Worm (Caenorhabditis elegans) whole organism, L4 larva: ENCODE measurements around the gene F38B6.2.
A peak's percentile ranks its signal among the peaks of the same experiment; 100 is the strongest.

Experiments
- F10B5.3 ChIP-seq: sonication (generic microtip); optimal IDR thresholded peaks from 2 replicates; lab custom pipeline; 2016; ENCODE audit warnings: mild to moderate bottlenecking, missing genetic modification characterization, missing compliant biosample characterization
- F37D6.2 ChIP-seq: sonication (generic microtip); optimal IDR thresholded peaks from 2 replicates; lab custom pipeline; 2016; ENCODE audit warnings: mild to moderate bottlenecking, missing genetic modification characterization, missing compliant biosample characterization
- T20F7.1 ChIP-seq: fragments of 200-800 bp; sonication (Bioruptor generic); optimal IDR thresholded peaks from 2 replicates; lab custom pipeline; 2018; ENCODE audit warnings: mild to moderate bottlenecking, missing genetic modification characterization, missing compliant biosample characterization
- T26A8.4 ChIP-seq: fragments of 200-800 bp; sonication (Bioruptor generic); IDR thresholded peaks from 2 replicates; pipeline ENCODE4 v1.3.6; 2022; ENCODE audit warnings: missing genetic modification characterization, missing compliant biosample characterization
- Y48G9A.11 ChIP-seq: fragments of 200-800 bp; sonication (Bioruptor generic); IDR thresholded peaks from 2 replicates; pipeline ENCODE4 v1.3.6; 2022; ENCODE audit warnings: missing genetic modification reagents, missing genetic modification characterization, missing compliant biosample characterization
- Y75B8A.6 ChIP-seq: fragments of 200-800 bp; sonication (Bioruptor generic); IDR thresholded peaks from 2 replicates; pipeline ENCODE4 v1.3.6; 2022; ENCODE audit warnings: missing genetic modification reagents, missing genetic modification characterization, missing compliant biosample characterization
- ZK337.2 ChIP-seq: fragments of 200-800 bp; sonication (Bioruptor generic); IDR thresholded peaks from 2 replicates; pipeline ENCODE4 v1.3.6; 2022; ENCODE audit warnings: missing genetic modification reagents, missing genetic modification characterization, missing compliant biosample characterization
- aha-1 ChIP-seq: fragments of 150-350 bp; peaks from one replicate; lab custom pipeline; 2014; ENCODE audit warnings: missing biosample characterization, missing genetic modification characterization
- arid-1 ChIP-seq: fragments of 200-800 bp; sonication (Bioruptor generic); conservative IDR thresholded peaks from 2 replicates; pipeline ENCODE4 v1.3.6; 2022; ENCODE audit warnings: missing genetic modification reagents, missing genetic modification characterization, missing compliant biosample characterization
- attf-4 ChIP-seq: sonication (generic microtip); optimal IDR thresholded peaks from 3 replicates; lab custom pipeline; 2017; ENCODE audit warnings: missing biosample characterization, missing genetic modification characterization
- daf-12 ChIP-seq: fragments of 150-350 bp; optimal IDR thresholded peaks from 2 replicates; lab custom pipeline; 2014; ENCODE audit warnings: missing biosample characterization, missing genetic modification reagents, missing genetic modification characterization
- daf-16 ChIP-seq, 3 experiments: sonication (generic microtip); optimal IDR thresholded peaks; 2 replicates each; lab custom pipeline; 2016 to 2017; ENCODE audit warnings: missing genetic modification characterization in 3 of 3, missing genetic modification reagents in 3 of 3, mild to moderate bottlenecking in 2 of 3, missing compliant biosample characterization in 2 of 3, missing biosample characterization in 1 of 3, moderate library complexity in 1 of 3
- daf-19 ChIP-seq: fragments of 200-800 bp; sonication (Bioruptor generic); conservative IDR thresholded peaks from 2 replicates; pipeline ENCODE4 v1.3.6; 2022; ENCODE audit warnings: missing genetic modification characterization, missing compliant biosample characterization
- dmd-6 ChIP-seq: fragments of 200-800 bp; sonication (Bioruptor generic); IDR thresholded peaks from 2 replicates; pipeline ENCODE4 v1.3.6; 2022; ENCODE audit warnings: missing genetic modification reagents, missing genetic modification characterization, missing compliant biosample characterization
- duxl-1 ChIP-seq: sonication (generic microtip); optimal IDR thresholded peaks from 2 replicates; lab custom pipeline; 2016; ENCODE audit warnings: mild to moderate bottlenecking, missing genetic modification characterization, moderate library complexity, missing compliant biosample characterization; ENCODE audit not compliant: poor library complexity
- egl-43 ChIP-seq: fragments of 200-800 bp; sonication (Bioruptor generic); IDR thresholded peaks from 2 replicates; pipeline ENCODE4 v1.3.6; 2022; ENCODE audit warnings: missing genetic modification reagents, missing genetic modification characterization, missing compliant biosample characterization
- hif-1 ChIP-seq, 2 experiments: sonication (generic microtip); optimal IDR thresholded peaks; 2 replicates each; lab custom pipeline; 2016 to 2017; ENCODE audit warnings: missing compliant biosample characterization in 2 of 2, missing genetic modification characterization in 2 of 2, missing genetic modification reagents in 2 of 2, missing genotype in 2 of 2, mild to moderate bottlenecking in 1 of 2
- hlh-11 ChIP-seq: fragments of 200-800 bp; sonication (Bioruptor generic); optimal IDR thresholded peaks from 2 replicates; lab custom pipeline; 2018; ENCODE audit warnings: mild to moderate bottlenecking, missing genetic modification characterization, missing compliant biosample characterization
- hlh-30 ChIP-seq: sonication (generic microtip); optimal IDR thresholded peaks from 2 replicates; lab custom pipeline; 2017; ENCODE audit warnings: antibody characterized with exemption, mild to moderate bottlenecking, missing genetic modification characterization, missing compliant biosample characterization; ENCODE audit not compliant: insufficient read depth
- hmg-1.1 ChIP-seq: fragments of 200-800 bp; sonication (Bioruptor generic); IDR thresholded peaks from 2 replicates; pipeline ENCODE4 v1.3.6; 2022; ENCODE audit warnings: missing genetic modification reagents, missing genetic modification characterization, missing compliant biosample characterization
- jun-1 ChIP-seq: fragments of 150-350 bp; optimal IDR thresholded peaks from 2 replicates; lab custom pipeline; 2014; ENCODE audit warnings: missing biosample characterization, missing genetic modification reagents, missing genetic modification characterization
- lim-7 ChIP-seq: fragments of 200-800 bp; sonication (Bioruptor generic); IDR thresholded peaks from 2 replicates; pipeline ENCODE4 v1.3.6; 2022; ENCODE audit warnings: missing genetic modification characterization, missing compliant biosample characterization
- lin-13 ChIP-seq: fragments of 150-350 bp; optimal IDR thresholded peaks from 2 replicates; lab custom pipeline; 2014; ENCODE audit warnings: missing biosample characterization, missing genetic modification reagents, missing genetic modification characterization
- lin-38 ChIP-seq: fragments of 200-800 bp; sonication (Bioruptor generic); IDR thresholded peaks from 2 replicates; pipeline ENCODE4 v1.3.6; 2022; ENCODE audit warnings: missing genetic modification reagents, missing genetic modification characterization, missing compliant biosample characterization
- lir-3 ChIP-seq: sonication (generic microtip); optimal IDR thresholded peaks from 2 replicates; lab custom pipeline; 2016; ENCODE audit warnings: mild to moderate bottlenecking, missing genetic modification characterization, missing compliant biosample characterization
- lsy-2 ChIP-seq, 2 experiments: fragments of 150-350 bp in 1 of 2; sonication (generic microtip) in 1 of 2; optimal IDR thresholded peaks; 2 replicates each; lab custom pipeline; 2014 to 2017; ENCODE audit warnings: missing biosample characterization in 2 of 2, missing genetic modification characterization in 2 of 2
- madf-9 ChIP-seq: fragments of 200-800 bp; sonication (Bioruptor generic); conservative IDR thresholded peaks from 2 replicates; pipeline ENCODE4 v1.3.6; 2022; ENCODE audit warnings: missing genetic modification reagents, missing genetic modification characterization, missing compliant biosample characterization
- mdl-1 ChIP-seq, 2 experiments: fragments of 150-350 bp in 1 of 2; sonication (generic microtip) in 1 of 2; optimal IDR thresholded peaks; 2 replicates each; lab custom pipeline; 2014 to 2017; ENCODE audit warnings: missing biosample characterization in 2 of 2, missing genetic modification characterization in 2 of 2
- mdt-29 ChIP-seq: fragments of 200-800 bp; sonication (Bioruptor generic); IDR thresholded peaks from 2 replicates; pipeline ENCODE4 v1.3.6; 2022; ENCODE audit warnings: missing genetic modification reagents, missing genetic modification characterization, missing compliant biosample characterization
- mes-2 ChIP-seq: sonication (generic microtip); optimal IDR thresholded peaks from 2 replicates; lab custom pipeline; 2016; ENCODE audit warnings: missing genotype, mild to moderate bottlenecking, missing genetic modification characterization, missing compliant biosample characterization; ENCODE audit not compliant: poor library complexity, severe bottlenecking
- mxl-2 ChIP-seq: fragments of 200-800 bp; sonication (Bioruptor generic); conservative IDR thresholded peaks from 2 replicates; pipeline ENCODE4 v1.3.6; 2022; ENCODE audit warnings: missing genetic modification reagents, missing genetic modification characterization, missing compliant biosample characterization
- mxl-3 ChIP-seq: fragments of 200-800 bp; sonication (Bioruptor generic); optimal IDR thresholded peaks from 2 replicates; lab custom pipeline; 2018; ENCODE audit warnings: mild to moderate bottlenecking, missing genetic modification characterization, missing compliant biosample characterization
- nhr-11 ChIP-seq: fragments of 150-350 bp; optimal IDR thresholded peaks from 2 replicates; lab custom pipeline; 2014; ENCODE audit warnings: missing biosample characterization, missing genetic modification characterization
- nhr-28 ChIP-seq: fragments of 150-350 bp; optimal IDR thresholded peaks from 2 replicates; lab custom pipeline; 2014; ENCODE audit warnings: missing biosample characterization, missing genetic modification characterization
- nhr-48 ChIP-seq: sonication (generic microtip); optimal IDR thresholded peaks from 2 replicates; lab custom pipeline; 2016; ENCODE audit warnings: mild to moderate bottlenecking, missing genetic modification characterization, missing compliant biosample characterization
- nhr-6 ChIP-seq: fragments of 150-350 bp; optimal IDR thresholded peaks from 2 replicates; lab custom pipeline; 2014; ENCODE audit warnings: missing biosample characterization, missing genetic modification characterization
- nhr-77 ChIP-seq: fragments of 150-350 bp; optimal IDR thresholded peaks from 2 replicates; lab custom pipeline; 2014; ENCODE audit warnings: missing biosample characterization, missing genetic modification characterization
- php-3 ChIP-seq: fragments of 200-800 bp; sonication (Bioruptor generic); IDR thresholded peaks from 2 replicates; pipeline ENCODE4 v1.3.6; 2022; ENCODE audit warnings: missing genetic modification reagents, missing genetic modification characterization, missing compliant biosample characterization
- pqm-1 ChIP-seq: sonication (generic microtip); optimal IDR thresholded peaks from 2 replicates; lab custom pipeline; 2017; ENCODE audit warnings: missing biosample characterization, missing genetic modification characterization
- saeg-2 ChIP-seq: fragments of 200-800 bp; sonication (Bioruptor generic); IDR thresholded peaks from 2 replicates; pipeline ENCODE4 v1.3.6; 2022; ENCODE audit warnings: missing genetic modification reagents, missing genetic modification characterization, missing compliant biosample characterization
- set-16 ChIP-seq: fragments of 200-800 bp; sonication (Bioruptor generic); IDR thresholded peaks from 2 replicates; pipeline ENCODE4 v1.3.6; 2022; ENCODE audit warnings: missing genetic modification reagents, missing genetic modification characterization, missing compliant biosample characterization
- snpc-1.2 ChIP-seq: fragments of 200-800 bp; sonication (Bioruptor generic); IDR thresholded peaks from 2 replicates; pipeline ENCODE4 v1.3.6; 2022; ENCODE audit warnings: missing genetic modification reagents, missing genetic modification characterization, missing compliant biosample characterization
- spr-3 ChIP-seq: fragments of 200-800 bp; sonication (Bioruptor generic); optimal IDR thresholded peaks from 2 replicates; lab custom pipeline; 2018; ENCODE audit warnings: mild to moderate bottlenecking, missing genetic modification characterization, missing compliant biosample characterization
- tra-1 ChIP-seq: fragments of 200-800 bp; sonication (Bioruptor generic); IDR thresholded peaks from 2 replicates; pipeline ENCODE4 v1.3.6; 2022; ENCODE audit warnings: missing genetic modification reagents, missing genetic modification characterization, missing compliant biosample characterization
- unc-39 ChIP-seq: sonication (generic microtip); optimal IDR thresholded peaks from 2 replicates; lab custom pipeline; 2017; ENCODE audit warnings: missing biosample characterization, missing genetic modification characterization
- zfp-3 ChIP-seq: fragments of 200-800 bp; sonication (Bioruptor generic); conservative IDR thresholded peaks from 2 replicates; pipeline ENCODE4 v1.3.6; 2022; ENCODE audit warnings: missing genetic modification reagents, missing genetic modification characterization, missing compliant biosample characterization
- ztf-7 ChIP-seq: fragments of 150-350 bp; optimal IDR thresholded peaks from 2 replicates; lab custom pipeline; 2014; ENCODE audit warnings: missing biosample characterization, missing genetic modification characterization

The F38B6.2 gene

ce11 chrX:6746849-6747248 lies 48.5 kb downstream of the F38B6.2 start (continued):
- TF ChIP-seq lin-38 (GFP tag; lab: Robert Waterston, UW): peak; percentile 29; the same call in 1 of the 2 replicates
- TF ChIP-seq ZK337.2 (GFP tag; lab: Robert Waterston, UW): no peak

ce11 chrX:6747906-6748356 lies 49.6 kb downstream of the F38B6.2 start:
- TF ChIP-seq T26A8.4 (GFP tag; lab: Robert Waterston, UW): 0 out of 2 replicates have a peak, but pooled peaks have one; percentile 18
- no peak for TF ChIP-seq arid-1
- TF ChIP-seq pqm-1: no peak
- peak in 1 of 2 experiments; percentile 85 for TF ChIP-seq hif-1 (tag; optimal IDR thresholded peaks at IDR 0.05; lab: Kevin White, UChicago)
- no peak for TF ChIP-seq attf-4 (tag; lab: Kevin White, UChicago)
- no peak for TF ChIP-seq zfp-3 (GFP tag; lab: Robert Waterston, UW)
- peak in 1 of 2 experiments; percentile 99 for TF ChIP-seq mdl-1 (tag; optimal IDR thresholded peaks at IDR 0.05; lab: Kevin White, UChicago)
- TF ChIP-seq Y48G9A.11 (GFP tag; lab: Robert Waterston, UW): peak; percentile 44; the same call in 1 of the 2 replicates
- 0 out of 2 replicates have a peak, but pooled peaks have one; percentile 9 for TF ChIP-seq madf-9 (GFP tag; lab: Robert Waterston, UW)
- peak; percentile 45 for TF ChIP-seq lin-38 (GFP tag; lab: Robert Waterston, UW)
- TF ChIP-seq nhr-6 (tag; lab: Kevin White, UChicago): peak; percentile 77
- peak; percentile 19 for TF ChIP-seq duxl-1 (tag; lab: Kevin White, UChicago)
- peak; percentile 26 for TF ChIP-seq nhr-28
- TF ChIP-seq hlh-11 (tag; lab: Kevin White, UChicago): peak; percentile 95
- TF ChIP-seq F37D6.2 (tag; lab: Kevin White, UChicago): no peak
- 0 out of 2 replicates have a peak, but pooled peaks have one; percentile 59 for TF ChIP-seq egl-43 (GFP tag; lab: Robert Waterston, UW)
- TF ChIP-seq lin-13 (GFP tag; lab: Kevin White, UChicago): peak; percentile 44
- peak; percentile 50 for TF ChIP-seq mes-2 (tag; lab: Kevin White, UChicago)
- peak; percentile 96 for TF ChIP-seq hlh-30 (tag; lab: Kevin White, UChicago)
- TF ChIP-seq mxl-3: peak; percentile 59
- TF ChIP-seq daf-16 (GFP tag; optimal IDR thresholded peaks at IDR 0.05; lab: Kevin White, UChicago): peak in 1 of 2 experiments; percentile 74
- peak; percentile 95 for TF ChIP-seq daf-16 (tag; optimal IDR thresholded peaks at IDR 0.05; lab: Kevin White, UChicago)
- TF ChIP-seq hmg-1.1 (GFP tag; lab: Robert Waterston, UW): peak; percentile 64
- TF ChIP-seq dmd-6: peak; percentile 97
- no peak for TF ChIP-seq unc-39 (tag; lab: Kevin White, UChicago)
- TF ChIP-seq set-16: peak; percentile 39
- TF ChIP-seq ZK337.2 (GFP tag; lab: Robert Waterston, UW): no peak
- TF ChIP-seq tra-1 (GFP tag; lab: Robert Waterston, UW): peak; percentile 65; the same call in 1 of the 2 replicates
- TF ChIP-seq Y75B8A.6: peak; percentile 50; the same call in 1 of the 2 replicates
- TF ChIP-seq T20F7.1: peak; percentile 65
- TF ChIP-seq mxl-2 (GFP tag; lab: Robert Waterston, UW): peak; percentile 83
- TF ChIP-seq nhr-11 (tag; lab: Kevin White, UChicago): no peak
- TF ChIP-seq jun-1: peak; percentile 48
- peak; percentile 33 for TF ChIP-seq F10B5.3 (tag; lab: Kevin White, UChicago)
- peak; percentile 95 for TF ChIP-seq aha-1
- peak; percentile 7 for TF ChIP-seq nhr-77 (tag; lab: Kevin White, UChicago)
- TF ChIP-seq php-3: peak; percentile 78
- peak; percentile 2 for TF ChIP-seq spr-3 (GFP tag; lab: Kevin White, UChicago)
- TF ChIP-seq daf-19 (GFP tag; lab: Robert Waterston, UW): no peak
- peak in 1 of 2 experiments; percentile 45 for TF ChIP-seq lsy-2 (tag; optimal IDR thresholded peaks at IDR 0.05; lab: Kevin White, UChicago)
- TF ChIP-seq ztf-7: peak; percentile 28
- peak; percentile 94 for TF ChIP-seq nhr-48 (tag; lab: Kevin White, UChicago)
- peak; percentile 70 for TF ChIP-seq mdt-29
- no peak for TF ChIP-seq snpc-1.2
- no peak for TF ChIP-seq lim-7 (GFP tag; lab: Robert Waterston, UW)
- no peak for TF ChIP-seq lir-3 (tag; lab: Kevin White, UChicago)
- no peak for TF ChIP-seq daf-12 (tag; lab: Kevin White, UChicago)
- TF ChIP-seq saeg-2 (GFP tag; lab: Robert Waterston, UW): 0 out of 2 replicates have a peak, but pooled peaks have one; percentile 34
